Fruit fly (Drosophila melanogaster) whole organism, embryonic: ENCODE data around the gene CG5793.

Experiments used
- Ada2b ChIP-seq: fragments of 200-800 bp; sonication (Bioruptor generic); IDR thresholded peaks from 2 replicates; pipeline ENCODE4 v1.3.6; 2022; ENCODE audit warnings: missing biosample characterization, missing genetic modification characterization
- CG13894 ChIP-seq: fragments of 200-800 bp; sonication (Bioruptor generic); optimal IDR thresholded peaks from 3 replicates; lab custom pipeline; 2018; ENCODE audit warnings: missing biosample characterization, mild to moderate bottlenecking, missing genetic modification characterization, moderate library complexity
- CG14014 ChIP-seq: fragments of 200-800 bp; sonication (Bioruptor generic); IDR thresholded peaks from 2 replicates; pipeline ENCODE4 v1.3.6; 2022; ENCODE audit warnings: missing biosample characterization, missing genetic modification characterization
- CG15269 ChIP-seq: fragments of 200-800 bp; sonication (Bioruptor generic); optimal IDR thresholded peaks from 2 replicates; lab custom pipeline; 2018; ENCODE audit warnings: missing biosample characterization, mild to moderate bottlenecking, missing genetic modification characterization, moderate library complexity
- CG15479 ChIP-seq: fragments of 200-800 bp; sonication (Bioruptor generic); optimal IDR thresholded peaks from 3 replicates; lab custom pipeline; 2019; ENCODE audit warnings: missing biosample characterization, mild to moderate bottlenecking, missing genetic modification characterization, moderate library complexity
- CG15514 ChIP-seq: fragments of 200-800 bp; sonication (Bioruptor generic); optimal IDR thresholded peaks from 3 replicates; lab custom pipeline; 2017; ENCODE audit warnings: missing biosample characterization, missing genetic modification characterization, mild to moderate bottlenecking, moderate library complexity, missing genetic modification reagents
- CG16779 ChIP-seq: fragments of 200-800 bp; sonication (Bioruptor generic); IDR thresholded peaks from 2 replicates; pipeline ENCODE4 v1.3.6; 2022; ENCODE audit warnings: missing biosample characterization, missing genetic modification characterization
- CG2202 ChIP-seq: fragments of 200-800 bp; sonication (Bioruptor generic); optimal IDR thresholded peaks from 2 replicates; lab custom pipeline; 2018; ENCODE audit warnings: missing biosample characterization, mild to moderate bottlenecking, missing genetic modification characterization
- CG31365 ChIP-seq: fragments of 200-800 bp; sonication (Bioruptor generic); optimal IDR thresholded peaks from 2 replicates; lab custom pipeline; 2018; ENCODE audit warnings: missing biosample characterization, mild to moderate bottlenecking, missing genetic modification characterization
- CG33213 ChIP-seq: fragments of 200-800 bp; sonication (Bioruptor generic); optimal IDR thresholded peaks from 3 replicates; lab custom pipeline; 2016; ENCODE audit warnings: missing biosample characterization, missing genetic modification characterization
- CG33557 ChIP-seq: fragments of 200-800 bp; sonication (Bioruptor generic); optimal IDR thresholded peaks from 2 replicates; lab custom pipeline; 2019; ENCODE audit warnings: missing biosample characterization, mild to moderate bottlenecking, missing genetic modification characterization, moderate library complexity
- CG43689 ChIP-seq: fragments of 200-800 bp; sonication (Bioruptor generic); IDR thresholded peaks from 2 replicates; pipeline ENCODE4 v1.3.6; 2022; ENCODE audit warnings: missing biosample characterization, missing genetic modification characterization
- CG4404 ChIP-seq: fragments of 200-800 bp; sonication (Bioruptor generic); IDR thresholded peaks from 2 replicates; pipeline ENCODE4 v1.3.6; 2022; ENCODE audit warnings: missing biosample characterization, missing genetic modification characterization
- CG6254 ChIP-seq: fragments of 200-800 bp; sonication (Bioruptor generic); optimal IDR thresholded peaks from 3 replicates; lab custom pipeline; 2017; ENCODE audit warnings: mild to moderate bottlenecking, missing biosample characterization, missing genetic modification reagents, missing genetic modification characterization
- CG6272 ChIP-seq: fragments of 200-800 bp; sonication (Bioruptor generic); IDR thresholded peaks from 2 replicates; pipeline ENCODE4 v1.3.6; 2022; ENCODE audit warnings: missing biosample characterization, missing genetic modification characterization
- CG6791 ChIP-seq: fragments of 200-800 bp; sonication (Bioruptor generic); IDR thresholded peaks from 3 replicates; pipeline ENCODE4 v1.3.6; 2022; ENCODE audit warnings: missing biosample characterization, missing genetic modification characterization; ENCODE audit not compliant: partially characterized antibody
- CG7745 ChIP-seq: fragments of 200-800 bp; sonication (Bioruptor generic); optimal IDR thresholded peaks from 2 replicates; lab custom pipeline; 2018; ENCODE audit warnings: missing biosample characterization, mild to moderate bottlenecking, missing genetic modification characterization, moderate library complexity
- CG8359 ChIP-seq: fragments of 200-800 bp; sonication (Bioruptor generic); optimal IDR thresholded peaks from 2 replicates; lab custom pipeline; 2017; ENCODE audit warnings: missing biosample characterization, mild to moderate bottlenecking, missing genetic modification characterization, borderline replicate concordance
- CG9215 ChIP-seq: fragments of 200-800 bp; sonication (Bioruptor generic); IDR thresholded peaks from 2 replicates; pipeline ENCODE4 v1.3.6; 2022; ENCODE audit warnings: missing biosample characterization, missing genetic modification characterization
- CoRest ChIP-seq: fragments of 200-800 bp; sonication (Bioruptor generic); optimal IDR thresholded peaks from 3 replicates; lab custom pipeline; 2018; ENCODE audit warnings: missing biosample characterization, mild to moderate bottlenecking, missing genetic modification characterization, moderate library complexity
- Dll ChIP-seq: fragments of 200-800 bp; sonication (Bioruptor generic); IDR thresholded peaks from 4 replicates; pipeline ENCODE4 v1.3.6; 2022; ENCODE audit warnings: missing biosample characterization, missing genetic modification characterization; ENCODE audit not compliant: partially characterized antibody
- Hey ChIP-seq: fragments of 200-800 bp; sonication (Bioruptor generic); optimal IDR thresholded peaks from 3 replicates; lab custom pipeline; 2018; ENCODE audit warnings: missing biosample characterization, mild to moderate bottlenecking, missing genetic modification characterization
- Hsf ChIP-seq: fragments of 200-800 bp; sonication (Bioruptor generic); optimal IDR thresholded peaks from 3 replicates; lab custom pipeline; 2016; ENCODE audit warnings: missing biosample characterization, missing genetic modification characterization
- Lhr ChIP-seq: fragments of 200-800 bp; sonication (Bioruptor generic); optimal IDR thresholded peaks from 3 replicates; lab custom pipeline; 2017; ENCODE audit warnings: mild to moderate bottlenecking, missing biosample characterization, missing genetic modification reagents, missing genetic modification characterization
- MBD-R2 ChIP-seq: fragments of 200-800 bp; sonication (Bioruptor generic); IDR thresholded peaks from 2 replicates; pipeline ENCODE4 v1.3.6; 2022; ENCODE audit warnings: missing biosample characterization, missing genetic modification characterization
- Max ChIP-seq: fragments of 200-800 bp; sonication (Bioruptor generic); optimal IDR thresholded peaks from 2 replicates; lab custom pipeline; 2016; ENCODE audit warnings: missing biosample characterization, mild to moderate bottlenecking, missing genetic modification characterization
- NC2β ChIP-seq: fragments of 200-800 bp; sonication (Bioruptor generic); optimal IDR thresholded peaks from 2 replicates; lab custom pipeline; 2016; ENCODE audit warnings: missing biosample characterization, missing genetic modification characterization
- NFAT ChIP-seq: fragments of 200-800 bp; sonication (Bioruptor generic); IDR thresholded peaks from 2 replicates; pipeline ENCODE4 v1.3.6; 2022; ENCODE audit warnings: missing biosample characterization, missing genetic modification characterization
- Oaz ChIP-seq: fragments of 200-800 bp; sonication (Bioruptor generic); IDR thresholded peaks from 2 replicates; pipeline ENCODE4 v1.3.6; 2022; ENCODE audit warnings: missing biosample characterization, missing genetic modification characterization
- Opbp ChIP-seq: fragments of 200-800 bp; sonication (Bioruptor generic); IDR thresholded peaks from 3 replicates; pipeline ENCODE4 v1.3.6; 2022; ENCODE audit warnings: missing biosample characterization, missing genetic modification characterization; ENCODE audit not compliant: partially characterized antibody
- Side ChIP-seq: fragments of 200-800 bp; sonication (Bioruptor generic); optimal IDR thresholded peaks from 2 replicates; lab custom pipeline; 2016; ENCODE audit warnings: missing biosample characterization, missing genetic modification characterization
- Six4 ChIP-seq: fragments of 200-800 bp; sonication (Bioruptor generic); optimal IDR thresholded peaks from 2 replicates; lab custom pipeline; 2016; ENCODE audit warnings: missing biosample characterization, missing genetic modification characterization
- chinmo ChIP-seq: fragments of 200-800 bp; sonication (Bioruptor generic); IDR thresholded peaks from 4 replicates; pipeline ENCODE4 v1.3.6; 2022; ENCODE audit warnings: missing biosample characterization, missing genetic modification characterization; ENCODE audit not compliant: partially characterized antibody
- dmrt99B ChIP-seq: fragments of 200-800 bp; sonication (Bioruptor generic); optimal IDR thresholded peaks from 2 replicates; lab custom pipeline; 2018; ENCODE audit warnings: missing biosample characterization, mild to moderate bottlenecking, missing genetic modification characterization, moderate library complexity
- gcm ChIP-seq: fragments of 200-800 bp; sonication (Bioruptor generic); optimal IDR thresholded peaks from 2 replicates; lab custom pipeline; 2019; ENCODE audit warnings: missing biosample characterization, mild to moderate bottlenecking, missing genetic modification characterization, moderate library complexity
- grn ChIP-seq: fragments of 200-800 bp; sonication (Bioruptor generic); optimal IDR thresholded peaks from 3 replicates; lab custom pipeline; 2017; ENCODE audit warnings: missing biosample characterization, missing genetic modification characterization
- insv ChIP-seq, 2 experiments: fragments of 200-800 bp; sonication (Bioruptor generic); optimal IDR thresholded peaks; 3 replicates each; lab custom pipeline; 2016 to 2018; ENCODE audit warnings: missing biosample characterization in 2 of 2, missing genetic modification characterization in 2 of 2
- knrl ChIP-seq: fragments of 200-800 bp; sonication (Bioruptor generic); IDR thresholded peaks from 3 replicates; pipeline ENCODE4 v1.3.6; 2022; ENCODE audit warnings: missing biosample characterization, missing genetic modification characterization; ENCODE audit not compliant: partially characterized antibody
- nmo ChIP-seq: fragments of 200-800 bp; sonication (Bioruptor generic); optimal IDR thresholded peaks from 2 replicates; lab custom pipeline; 2018; ENCODE audit warnings: missing biosample characterization, mild to moderate bottlenecking, missing genetic modification characterization, moderate library complexity
- pzg ChIP-seq: fragments of 200-800 bp; sonication (Bioruptor generic); optimal IDR thresholded peaks from 3 replicates; lab custom pipeline; 2018; ENCODE audit warnings: missing biosample characterization, mild to moderate bottlenecking, missing genetic modification characterization, moderate library complexity
- ranshi ChIP-seq: fragments of 200-800 bp; sonication (Bioruptor generic); IDR thresholded peaks from 2 replicates; pipeline ENCODE4 v1.3.6; 2022; ENCODE audit warnings: missing biosample characterization, missing genetic modification characterization
- sc ChIP-seq, 3 experiments: fragments of >200 bp in 2 of 3; fragments of 200-800 bp in 1 of 3; sonication (Bioruptor generic) in 1 of 3; optimal IDR thresholded peaks; 2 replicates in 2 of 3; 3 replicates in 1 of 3; lab custom pipeline; 2017; ENCODE audit warnings: mild to moderate bottlenecking in 1 of 3, missing biosample characterization in 1 of 3, missing genetic modification characterization in 1 of 3, missing genetic modification reagents in 1 of 3
- sim ChIP-seq: fragments of 200-800 bp; sonication (Bioruptor generic); IDR thresholded peaks from 2 replicates; pipeline ENCODE4 v1.3.6; 2022; ENCODE audit warnings: missing biosample characterization, missing genetic modification characterization
- sisA ChIP-seq: fragments of 200-800 bp; sonication (Bioruptor generic); IDR thresholded peaks from 2 replicates; pipeline ENCODE4 v1.3.6; 2022; ENCODE audit warnings: missing biosample characterization, missing genetic modification characterization
- sna ChIP-seq: fragments of 200-800 bp; sonication (Bioruptor generic); IDR thresholded peaks from 2 replicates; pipeline ENCODE4 v1.3.6; 2022; ENCODE audit warnings: missing biosample characterization, missing genetic modification characterization; ENCODE audit not compliant: partially characterized antibody
- tap ChIP-seq: fragments of 200-800 bp; optimal IDR thresholded peaks from 3 replicates; lab custom pipeline; 2019; ENCODE audit warnings: missing biosample characterization, mild to moderate bottlenecking, missing genetic modification characterization, moderate library complexity
- unc-4 ChIP-seq: fragments of 200-800 bp; sonication (Bioruptor generic); IDR thresholded peaks from 2 replicates; pipeline ENCODE4 v1.3.6; 2022; ENCODE audit warnings: missing biosample characterization, missing genetic modification characterization; ENCODE audit not compliant: partially characterized antibody
- z ChIP-seq: fragments of 200-800 bp; sonication (Bioruptor generic); IDR thresholded peaks from 3 replicates; pipeline ENCODE4 v1.3.6; 2022; ENCODE audit warnings: missing biosample characterization, missing genetic modification characterization
- zf30C ChIP-seq: fragments of 200-800 bp; sonication (Bioruptor generic); optimal IDR thresholded peaks from 3 replicates; lab custom pipeline; 2018; ENCODE audit warnings: missing biosample characterization, mild to moderate bottlenecking, missing genetic modification characterization

The CG5793 gene

DNA sequence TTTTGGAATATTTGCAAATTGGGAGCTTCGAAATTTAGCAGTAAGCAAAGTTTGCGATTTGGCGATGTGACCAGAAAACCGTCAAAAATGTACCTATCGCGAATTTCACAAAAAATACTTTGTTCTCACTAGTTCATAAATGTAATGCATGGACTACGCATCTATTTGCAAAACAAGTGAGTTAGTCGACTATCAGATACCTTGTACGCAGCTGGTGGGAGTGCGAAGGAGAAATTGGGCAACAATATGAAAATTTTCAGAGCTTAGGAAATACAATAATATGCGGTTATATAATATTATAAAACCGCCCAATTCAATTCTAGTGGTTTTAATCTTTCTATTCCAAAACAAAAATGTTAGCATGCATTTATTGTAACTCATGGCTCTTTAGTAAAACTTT is 8.6 kb upstream of the CG5793 start, which contains the start of gene Bdbt (continued):
- TF ChIP-seq CG13894 (tag; lab: Kevin White, UChicago) (no peak), CG33557 (GFP tag; lab: Kevin White, UChicago) (no peak), CG2202 (tag; lab: Kevin White, UChicago) (no peak), z (GFP tag; lab: Robert Waterston, UW) (no peak), CG15514 (GFP tag; lab: Kevin White, UChicago) (peak; percentile 81), Oaz (GFP tag; lab: Robert Waterston, UW) (no peak), Opbp (GFP tag; lab: Robert Waterston, UW) (peak; percentile 73; the same call in 2 of the 3 replicates), NFAT (GFP tag; lab: Robert Waterston, UW) (peak; percentile 60), CG6272 (GFP tag; lab: Robert Waterston, UW) (no peak), Side (peak; percentile 10), ranshi (GFP tag; lab: Robert Waterston, UW) (0 out of 2 replicates have a peak, but pooled peaks have one; percentile 18), nmo (GFP tag; lab: Kevin White, UChicago) (peak; percentile 45), Lhr (GFP tag; lab: Kevin White, UChicago) (peak; percentile 40), sim (GFP tag; lab: Robert Waterston, UW) (no peak), tap (tag; lab: Kevin White, UChicago) (no peak), CG15479 (no peak), pzg (GFP tag; lab: Kevin White, UChicago) (peak; percentile 83), insv (GFP tag; optimal IDR thresholded peaks at IDR 0.05; lab: Kevin White, UChicago) (no peak), CG31365 (tag; lab: Kevin White, UChicago) (no peak), CG33213 (GFP tag; lab: Kevin White, UChicago) (peak; percentile 27), CG15269 (tag; lab: Kevin White, UChicago) (no peak), Ada2b (GFP tag; lab: Robert Waterston, UW) (0 out of 2 replicates have a peak, but pooled peaks have one; percentile 38), CG6254 (GFP tag; lab: Kevin White, UChicago) (no peak), Hsf (GFP tag; lab: Kevin White, UChicago) (peak; percentile 33), CG8359 (no peak), sc (optimal IDR thresholded peaks at IDR 0.05; lab: Kevin White, UChicago) (no peak), sc (GFP tag; optimal IDR thresholded peaks at IDR 0.05; lab: Kevin White, UChicago) (no peak), Max (GFP tag; lab: Kevin White, UChicago) (peak; percentile 62), chinmo (peak; percentile 90), Dll (peak; percentile 60; the same call in 3 of the 4 replicates), CG16779 (GFP tag; lab: Robert Waterston, UW) (no peak), CG9215 (no peak), CoRest (tag; lab: Kevin White, UChicago) (no peak), dmrt99B (no peak), zf30C (GFP tag; lab: Kevin White, UChicago) (no peak), CG6791 (peak; percentile 95), grn (GFP tag; lab: Kevin White, UChicago) (no peak), MBD-R2 (GFP tag; lab: Robert Waterston, UW) (peak; percentile 82), CG43689 (GFP tag; lab: Robert Waterston, UW) (no peak), sisA (GFP tag; lab: Robert Waterston, UW) (no peak), NC2β (no peak), Six4 (no peak), CG4404 (GFP tag; lab: Robert Waterston, UW) (no peak), Hey (tag; lab: Kevin White, UChicago) (no peak), CG7745 (tag; lab: Kevin White, UChicago) (no peak), CG14014 (peak; percentile 49; the same call in 1 of the 2 replicates), sna (GFP tag; lab: Robert Waterston, UW) (peak; percentile 67), gcm (GFP tag; lab: Kevin White, UChicago) (no peak), knrl (peak; percentile 54; the same call in 2 of the 3 replicates), unc-4 (GFP tag; lab: Robert Waterston, UW) (peak; percentile 53)
